Worm (Caenorhabditis elegans): ENCODE data around the gene F46C5.7.

ce11 chrII:8851996-8852587, 13.0 kb downstream of the F46C5.7 start, which contains the start of gene oac-46:
- no peak for TF ChIP-seq ceh-36 (tag; optimal IDR thresholded peaks at IDR 0.05)
- no peak for TF ChIP-seq ama-1 (optimal IDR thresholded peaks at IDR 0.05)
- TF ChIP-seq flt-1 (GFP tag; IDR thresholded peaks at IDR 0.05) = no peak
- TF ChIP-seq F13C5.2 (tag; optimal IDR thresholded peaks at IDR 0.05) = no peak
- no peak for TF ChIP-seq pes-1 (GFP tag; IDR thresholded peaks at IDR 0.05)
- no peak for TF ChIP-seq hmbx-1 (tag; optimal IDR thresholded peaks at IDR 0.05)
- TF ChIP-seq tbx-11 (GFP tag; IDR thresholded peaks at IDR 0.05) = no peak
- TF ChIP-seq ets-7 (tag; optimal IDR thresholded peaks at IDR 0.05) = no peak
- no peak for TF ChIP-seq sea-1 (GFP tag; conservative IDR thresholded peaks at IDR 0.05)
- no peak for TF ChIP-seq ceh-13 (GFP tag; optimal IDR thresholded peaks at IDR 0.05)
- TF ChIP-seq tbx-37 (GFP tag; conservative IDR thresholded peaks at IDR 0.05) = no peak
- TF ChIP-seq hnd-1 (tag; optimal IDR thresholded peaks at IDR 0.05) = no peak
